Worm (Caenorhabditis elegans): ENCODE results near the gene nhr-40.
A peak's percentile ranks its signal among the peaks of the same experiment; 100 is the strongest.

nhr-40 gene

ce11 chrX:2596605-2597004, 2.8 kb downstream of the nhr-40 start (continued):
- TF ChIP-seq ama-1 (optimal IDR thresholded peaks at IDR 0.05) (no peak), ces-1 (GFP tag; optimal IDR thresholded peaks at IDR 0.05) (no peak), hlh-4 (tag; optimal IDR thresholded peaks at IDR 0.05) (peak; percentile 18), jun-1 (tag; optimal IDR thresholded peaks at IDR 0.05) (no peak), tlp-1 (tag; optimal IDR thresholded peaks at IDR 0.05) (no peak), grh-1 (GFP tag; IDR thresholded peaks at IDR 0.05) (no peak), nhr-11 (tag; optimal IDR thresholded peaks at IDR 0.05) (no peak), xbp-1 (tag; optimal IDR thresholded peaks at IDR 0.05) (peak; percentile 9), ceh-90 (tag; optimal IDR thresholded peaks at IDR 0.05) (no peak), irx-1 (tag; optimal IDR thresholded peaks at IDR 0.05) (no peak), swsn-7 (tag; optimal IDR thresholded peaks at IDR 0.05) (peak; percentile 41), ztf-4 (tag; optimal IDR thresholded peaks at IDR 0.05) (no peak), elt-3 (tag; optimal IDR thresholded peaks at IDR 0.05) (no peak), C16A3.4 (tag; optimal IDR thresholded peaks at IDR 0.05) (no peak), ceh-82 (tag; optimal IDR thresholded peaks at IDR 0.05) (no peak), hlh-17 (GFP tag; optimal IDR thresholded peaks at IDR 0.05; ENCODE audit: borderline replicate concordance) (no peak), lin-35 (GFP tag; optimal IDR thresholded peaks at IDR 0.05) (peak in 1 of 2 experiments; percentile 2), nhr-77 (tag; optimal IDR thresholded peaks at IDR 0.05) (no peak), hpl-2 (GFP tag; optimal IDR thresholded peaks at IDR 0.05) (no peak), aly-2 (tag; optimal IDR thresholded peaks at IDR 0.05) (no peak), sptf-1 (tag; optimal IDR thresholded peaks at IDR 0.05) (no peak), fos-1 (tag; optimal IDR thresholded peaks at IDR 0.05) (peak; percentile 66), vab-15 (tag; optimal IDR thresholded peaks at IDR 0.05) (no peak), nhr-12 (tag; optimal IDR thresholded peaks at IDR 0.05) (no peak), snpc-4 (tag; optimal IDR thresholded peaks at IDR 0.05) (no peak), sox-4 (tag; optimal IDR thresholded peaks at IDR 0.05) (peak; percentile 85), nhr-90 (tag; optimal IDR thresholded peaks at IDR 0.05; ENCODE audit: poor library complexity) (no peak), nhr-28 (tag; optimal IDR thresholded peaks at IDR 0.05) (no peak), egl-27 (tag; optimal IDR thresholded peaks at IDR 0.05) (no peak), nhr-47 (tag; optimal IDR thresholded peaks at IDR 0.05) (peak; percentile 79), nhr-19 (GFP tag; conservative IDR thresholded peaks at IDR 0.05) (no peak), tbx-2 (tag; optimal IDR thresholded peaks at IDR 0.05) (no peak), lin-14 (GFP tag; optimal IDR thresholded peaks at IDR 0.05) (peak; percentile 62), unc-62 (GFP tag; optimal IDR thresholded peaks at IDR 0.05) (no peak), fkh-4 (tag; optimal IDR thresholded peaks at IDR 0.05; ENCODE audit: borderline replicate concordance) (peak; percentile 59), rnt-1 (tag; optimal IDR thresholded peaks at IDR 0.05) (no peak)

- TF ChIP-seq unc-30 (tag; optimal IDR thresholded peaks at IDR 0.05) = no peak
- TF ChIP-seq ceh-88 (GFP tag; IDR thresholded peaks at IDR 0.05) = no peak
- peak; percentile 37 for TF ChIP-seq skn-1 (tag; optimal IDR thresholded peaks at IDR 0.05)
- TF ChIP-seq ceh-90 (tag; optimal IDR thresholded peaks at IDR 0.05) = no peak
- TF ChIP-seq vab-15 (tag; optimal IDR thresholded peaks at IDR 0.05) = no peak
- no peak for TF ChIP-seq grh-1 (GFP tag; IDR thresholded peaks at IDR 0.05)
- TF ChIP-seq fkh-8 (tag; optimal IDR thresholded peaks at IDR 0.05) = peak; percentile 79
- TF ChIP-seq nhr-71 (tag; optimal IDR thresholded peaks at IDR 0.05) = peak; percentile 84
- no peak for TF ChIP-seq nhr-84 (tag; optimal IDR thresholded peaks at IDR 0.05)
- peak; percentile 71 for TF ChIP-seq snu-23 (GFP tag; optimal IDR thresholded peaks at IDR 0.05)
- TF ChIP-seq sptf-1 (tag; optimal IDR thresholded peaks at IDR 0.05) = no peak
- no peak for TF ChIP-seq nhr-237 (tag; optimal IDR thresholded peaks at IDR 0.05)
- TF ChIP-seq C34B4.2 (tag; optimal IDR thresholded peaks at IDR 0.05) = no peak
- no peak for TF ChIP-seq snpc-4 (tag; optimal IDR thresholded peaks at IDR 0.05)
- no peak for TF ChIP-seq tlp-1 (tag; optimal IDR thresholded peaks at IDR 0.05)
- no peak for TF ChIP-seq ets-5 (GFP tag; IDR thresholded peaks at IDR 0.05)
- TF ChIP-seq jun-1 (tag; optimal IDR thresholded peaks at IDR 0.05) = no peak
- TF ChIP-seq fkh-10 (GFP tag; optimal IDR thresholded peaks at IDR 0.05) = peak; percentile 60
- peak; percentile 12 to 28 for TF ChIP-seq efl-1 (optimal IDR thresholded peaks at IDR 0.05)
- no peak for TF ChIP-seq efl-1 (GFP tag; optimal IDR thresholded peaks at IDR 0.05 in 1 of 2)
- peak; percentile 54 for TF ChIP-seq ztf-4 (tag; optimal IDR thresholded peaks at IDR 0.05)
- no peak for TF ChIP-seq irx-1 (tag; optimal IDR thresholded peaks at IDR 0.05)
- TF ChIP-seq unc-98 (GFP tag; IDR thresholded peaks at IDR 0.05) = no peak
- no peak for TF ChIP-seq lin-15B (tag; optimal IDR thresholded peaks at IDR 0.05)
- TF ChIP-seq rnt-1 (tag; optimal IDR thresholded peaks at IDR 0.05) = peak; percentile 72
- peak; percentile 33 for TF ChIP-seq egl-13 (tag; optimal IDR thresholded peaks at IDR 0.05)
- peak; percentile 0 for TF ChIP-seq lin-39 (tag; optimal IDR thresholded peaks at IDR 0.05)
- peak in 1 of 2 experiments; percentile 39 for TF ChIP-seq lin-35 (GFP tag; optimal IDR thresholded peaks at IDR 0.05)
- TF ChIP-seq ceh-8 (GFP tag; optimal IDR thresholded peaks at IDR 0.05) = no peak
These were observed 5.1 kb downstream of the nhr-40 start for ce11 chrX:2598833-2599279.

Measured in whole organism, L1 larva.